Worm (Caenorhabditis elegans): Measurements from ENCODE around the gene chk-2.
A peak's percentile ranks its signal among the peaks of the same experiment; 100 is the strongest.

Gene chk-2

DNA sequence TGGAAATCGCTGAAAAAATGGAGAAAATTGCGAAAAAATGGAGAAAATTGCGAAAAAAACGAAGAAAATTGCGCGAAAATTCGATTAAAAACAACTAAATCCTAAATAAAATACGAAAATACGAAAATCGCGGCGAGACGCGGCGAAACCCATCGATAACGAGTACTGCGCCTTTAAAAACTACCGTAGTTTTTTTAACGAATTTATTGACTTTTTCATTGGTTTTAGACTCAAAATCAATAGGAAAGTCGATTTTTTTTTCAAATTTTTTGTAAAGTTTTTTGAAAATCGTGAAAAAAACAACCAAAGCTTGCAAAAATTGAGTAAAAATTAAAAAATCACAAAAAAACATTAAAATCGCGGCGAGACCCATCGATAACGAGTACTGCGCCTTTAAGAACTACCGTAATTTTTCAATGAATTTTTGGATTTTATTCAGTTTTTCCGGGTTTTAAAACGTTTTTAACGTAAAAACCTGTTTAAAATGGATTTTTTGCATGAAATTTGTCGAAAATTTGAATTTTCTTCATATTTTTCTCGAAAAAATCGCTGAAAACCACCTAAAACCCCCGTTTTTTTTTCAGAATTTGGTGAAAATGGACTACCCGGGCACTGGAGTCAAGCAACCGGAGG lies at the start of gene chk-2, which contains the start of gene Y60A3A.19 (continued):
- TF ChIP-seq egl-44 (GFP tag; IDR thresholded peaks at IDR 0.05) (no peak), madf-3 (GFP tag; IDR thresholded peaks at IDR 0.05) (no peak), mes-4 (tag; optimal IDR thresholded peaks at IDR 0.05) (no peak), nfya-1 (tag; optimal IDR thresholded peaks at IDR 0.05; ENCODE audit: borderline replicate concordance, insufficient read depth) (no peak), snpc-1.3 (tag; optimal IDR thresholded peaks at IDR 0.05; ENCODE audit: insufficient read depth) (peak; percentile 11), ZK185.1 (tag; optimal IDR thresholded peaks at IDR 0.05; ENCODE audit: poor library complexity, severe bottlenecking) (no peak), mxl-1 (tag; optimal IDR thresholded peaks at IDR 0.05) (no peak), atf-7 (tag; optimal IDR thresholded peaks at IDR 0.05) (no peak), F52B5.7 (tag; optimal IDR thresholded peaks at IDR 0.05) (no peak), nfyb-1 (GFP tag; IDR thresholded peaks at IDR 0.05) (no peak)

DNA sequence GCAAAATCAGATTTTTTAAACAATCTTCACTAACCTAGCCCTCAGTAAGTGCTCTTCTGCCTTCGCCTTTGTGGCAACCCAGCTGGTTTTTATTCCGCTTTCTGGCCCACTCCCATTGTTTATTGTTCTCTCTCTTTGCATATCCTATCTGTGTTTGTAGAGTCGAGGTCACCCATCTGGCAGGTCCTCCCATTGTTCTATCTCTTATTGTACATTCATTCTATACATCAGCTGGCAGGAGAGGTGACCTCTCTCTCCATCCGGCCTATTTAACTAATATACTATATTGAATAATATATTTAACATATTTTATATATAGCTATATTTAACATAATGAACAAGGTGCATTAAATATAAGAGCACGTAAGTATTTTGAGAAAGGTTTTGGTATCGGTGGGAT lies 46.1 kb upstream of the chk-2 start:
- TF ChIP-seq ztf-28 (GFP tag; IDR thresholded peaks at IDR 0.05) (no peak), ztf-6 (GFP tag; IDR thresholded peaks at IDR 0.05) (no peak), sea-2 (GFP tag; IDR thresholded peaks at IDR 0.05) (no peak), attf-5 (GFP tag; optimal IDR thresholded peaks at IDR 0.05) (no peak), nhr-27 (tag; optimal IDR thresholded peaks at IDR 0.05) (no peak), tlf-1 (GFP tag; optimal IDR thresholded peaks at IDR 0.05) (no peak)

- TF ChIP-seq hlh-12 (tag; optimal IDR thresholded peaks at IDR 0.05): no peak
These were observed 42.9 kb upstream of the chk-2 start, which contains the start of gene srh-172 for ce11 chrV:19958744-19959143. Gene srh-172, plus strand, starts transcription at chrV:19959044.

DNA sequence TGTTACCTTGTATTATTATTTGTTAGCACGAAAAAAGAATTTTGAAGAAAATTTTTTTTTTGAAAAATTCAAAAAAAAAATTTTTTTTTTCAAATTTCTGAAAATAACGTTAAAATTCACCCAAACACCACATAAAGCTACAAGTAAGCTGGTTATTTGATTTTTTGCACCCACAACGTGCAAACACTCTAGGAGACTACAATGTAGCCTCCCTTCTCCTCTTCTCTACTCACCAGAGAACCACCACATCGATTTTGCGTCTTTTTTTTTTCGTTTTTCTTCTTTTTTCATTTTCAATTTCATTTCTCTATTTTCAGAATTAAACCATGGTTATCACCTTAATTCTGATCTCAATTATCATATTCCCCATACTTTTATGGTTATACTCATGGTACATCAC lies 39.3 kb upstream of the chk-2 start, which contains the start of gene abhd-3.1:
TSS of gene abhd-3.1 (plus strand) at position 318 of the 400 bp plus-strand sequence.
- TF ChIP-seq cebp-2 (GFP tag; IDR thresholded peaks at IDR 0.05) (no peak), sdz-38 (tag; optimal IDR thresholded peaks at IDR 0.05) (no peak)

DNA sequence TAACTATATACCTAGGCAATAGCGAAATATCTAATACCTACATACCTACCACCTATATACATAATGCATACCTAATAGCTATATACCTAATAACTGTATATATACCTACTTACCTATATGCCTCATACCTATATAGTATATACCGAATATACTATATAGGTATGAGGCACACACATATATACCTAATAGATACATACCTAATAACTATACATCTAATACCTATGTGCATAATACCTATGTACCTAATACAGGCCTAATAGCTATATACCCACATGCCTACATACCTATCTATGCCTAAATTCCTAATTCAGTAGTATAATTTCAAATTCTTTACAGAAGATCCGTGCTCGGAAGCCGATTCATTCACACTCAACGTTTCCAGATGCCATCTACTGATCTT lies 38.7 kb upstream of the chk-2 start:
- TF ChIP-seq madf-10 (tag; optimal IDR thresholded peaks at IDR 0.05): no peak
- TF ChIP-seq F39B2.1 (GFP tag; IDR thresholded peaks at IDR 0.05): no peak
- TF ChIP-seq bed-2 (GFP tag; IDR thresholded peaks at IDR 0.05): no peak
- TF ChIP-seq madf-8 (GFP tag; conservative IDR thresholded peaks at IDR 0.05): no peak
- TF ChIP-seq ztf-28 (GFP tag; IDR thresholded peaks at IDR 0.05): no peak
- no peak for TF ChIP-seq somi-1 (GFP tag; optimal IDR thresholded peaks at IDR 0.05)
- TF ChIP-seq F57A8.1 (GFP tag; optimal IDR thresholded peaks at IDR 0.05): no peak
- no peak for TF ChIP-seq ztf-6 (GFP tag; IDR thresholded peaks at IDR 0.05)
- no peak for TF ChIP-seq nfya-1 (tag; optimal IDR thresholded peaks at IDR 0.05; ENCODE audit: borderline replicate concordance, insufficient read depth)
- no peak for TF ChIP-seq die-1 (tag; optimal IDR thresholded peaks at IDR 0.05)
- no peak for TF ChIP-seq lin-26 (GFP tag; IDR thresholded peaks at IDR 0.05)
- TF ChIP-seq tbp1 (GFP tag; optimal IDR thresholded peaks at IDR 0.05): no peak
- TF ChIP-seq hsf-1 (GFP tag; IDR thresholded peaks at IDR 0.05): no peak
- no peak for TF ChIP-seq nfya-2 (GFP tag; IDR thresholded peaks at IDR 0.05)
- no peak for TF ChIP-seq ceh-58 (GFP tag; IDR thresholded peaks at IDR 0.05)
- no peak for TF ChIP-seq Y67H2A.10 (GFP tag; conservative IDR thresholded peaks at IDR 0.05)
- no peak for TF ChIP-seq mes-4 (tag; optimal IDR thresholded peaks at IDR 0.05)
- no peak for TF ChIP-seq egl-18 (GFP tag; IDR thresholded peaks at IDR 0.05)

Data from whole organism, young adult.